Worm (Caenorhabditis elegans): ENCODE data around the gene hach-1.

- TF ChIP-seq elt-2 (tag; optimal IDR thresholded peaks at IDR 0.05) (no peak), elt-1 (tag; optimal IDR thresholded peaks at IDR 0.05) (no peak), pqm-1 (tag; optimal IDR thresholded peaks at IDR 0.05) (no peak), elt-3 (tag; optimal IDR thresholded peaks at IDR 0.05) (no peak), R02D3.7 (tag; optimal IDR thresholded peaks at IDR 0.05) (no peak), fos-1 (tag; optimal IDR thresholded peaks at IDR 0.05) (no peak)
Observed at ce11 chrIII:5604080-5604479, 48.8 kb downstream of the hach-1 start, which contains the start of gene xnd-1.

All from whole organism, L3 larva.